Worm (Caenorhabditis elegans): ENCODE measurements around the gene Y39B6A.30.
A peak's percentile ranks its signal among the peaks of the same experiment; 100 is the strongest.

Gene Y39B6A.30

DNA sequence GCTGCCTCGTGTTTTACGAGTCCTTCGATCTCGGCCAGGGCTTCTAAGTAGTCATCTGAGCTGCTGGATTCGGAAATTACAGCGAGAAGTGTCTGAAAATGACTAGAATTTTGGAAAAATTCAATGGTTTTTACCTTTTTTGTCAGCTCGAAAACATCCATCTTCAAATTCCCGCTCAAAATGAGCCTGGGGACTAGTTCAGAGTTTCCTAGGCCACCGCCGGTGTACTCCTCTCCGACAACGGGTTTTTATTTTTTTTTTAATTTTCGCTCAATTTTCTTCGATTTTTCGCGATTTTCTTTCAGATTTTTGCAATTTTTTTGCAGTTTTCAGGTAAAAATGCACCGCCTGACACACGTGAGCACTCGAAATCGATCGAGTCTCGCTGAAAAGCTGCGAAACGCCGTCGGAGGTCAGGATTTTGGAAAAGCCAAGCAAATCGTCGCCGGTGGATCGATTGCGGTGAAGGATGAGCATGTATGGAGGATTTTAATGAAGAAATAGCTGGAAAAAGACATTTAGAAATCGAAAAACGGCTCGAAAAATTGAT lies 33.3 kb upstream of the Y39B6A.30 start, which contains the start of the genes mrps-35 and sws-1 (continued):
- TF ChIP-seq unc-130 (tag; optimal IDR thresholded peaks at IDR 0.05) (no peak), rnt-1 (tag; optimal IDR thresholded peaks at IDR 0.05) (peak; percentile 99), nhr-85 (tag) (peak; percentile 94), mep-1 (tag; optimal IDR thresholded peaks at IDR 0.05) (peak; percentile 76), nhr-71 (tag; optimal IDR thresholded peaks at IDR 0.05) (peak; percentile 89), nhr-237 (tag; optimal IDR thresholded peaks at IDR 0.05) (no peak), ceh-8 (GFP tag; optimal IDR thresholded peaks at IDR 0.05) (peak; percentile 76), fkh-10 (GFP tag; optimal IDR thresholded peaks at IDR 0.05) (no peak), egl-13 (tag; optimal IDR thresholded peaks at IDR 0.05) (peak; percentile 81), C04F5.9 (tag; optimal IDR thresholded peaks at IDR 0.05) (peak; percentile 78), nhr-11 (tag; optimal IDR thresholded peaks at IDR 0.05) (no peak), dpl-1 (GFP tag; optimal IDR thresholded peaks at IDR 0.05) (peak; percentile 92 to 94 (median 93)), nhr-19 (GFP tag; conservative IDR thresholded peaks at IDR 0.05) (peak; percentile 92), grh-1 (GFP tag; IDR thresholded peaks at IDR 0.05) (peak; percentile 69), ama-1 (optimal IDR thresholded peaks at IDR 0.05) (no peak), lsy-2 (tag; optimal IDR thresholded peaks at IDR 0.05) (peak; percentile 72 to 74), blmp-1 (tag; optimal IDR thresholded peaks at IDR 0.05) (peak; percentile 43), aha-1 (tag; optimal IDR thresholded peaks at IDR 0.05) (no peak), lin-13 (GFP tag; optimal IDR thresholded peaks at IDR 0.05) (peak; percentile 69), ceh-63 (GFP tag; optimal IDR thresholded peaks at IDR 0.05) (no peak), nhr-47 (tag; optimal IDR thresholded peaks at IDR 0.05) (peak; percentile 92), unc-86 (tag; optimal IDR thresholded peaks at IDR 0.05) (peak; percentile 72), zag-1 (tag; optimal IDR thresholded peaks at IDR 0.05) (no peak), tbx-2 (tag; optimal IDR thresholded peaks at IDR 0.05) (peak; percentile 92), ztf-4 (tag; optimal IDR thresholded peaks at IDR 0.05) (no peak), nhr-76 (tag; optimal IDR thresholded peaks at IDR 0.05) (no peak), pqm-1 (tag; optimal IDR thresholded peaks at IDR 0.05) (no peak), nhr-12 (tag; optimal IDR thresholded peaks at IDR 0.05) (no peak), mdl-1 (tag; optimal IDR thresholded peaks at IDR 0.05) (no peak), jun-1 (tag; optimal IDR thresholded peaks at IDR 0.05) (peak; percentile 3), hpl-2 (GFP tag; optimal IDR thresholded peaks at IDR 0.05) (no peak), swsn-7 (tag; optimal IDR thresholded peaks at IDR 0.05) (peak; percentile 83), efl-3 (GFP tag; optimal IDR thresholded peaks at IDR 0.05) (peak; percentile 17), unc-98 (GFP tag; IDR thresholded peaks at IDR 0.05) (peak; percentile 89), zip-4 (GFP tag; optimal IDR thresholded peaks at IDR 0.05) (no peak), nhr-28 (tag; optimal IDR thresholded peaks at IDR 0.05) (no peak), snpc-4 (tag; optimal IDR thresholded peaks at IDR 0.05) (peak; percentile 60), pag-3 (tag; optimal IDR thresholded peaks at IDR 0.05; ENCODE audit: borderline replicate concordance, insufficient read depth) (no peak), elt-2 (tag; optimal IDR thresholded peaks at IDR 0.05) (peak; percentile 59), unc-62 (GFP tag; optimal IDR thresholded peaks at IDR 0.05) (no peak), F16B12.6 (tag; optimal IDR thresholded peaks at IDR 0.05) (no peak), Y116A8C.19 (tag; optimal IDR thresholded peaks at IDR 0.05; ENCODE audit: borderline replicate concordance) (peak; percentile 70), irx-1 (tag; optimal IDR thresholded peaks at IDR 0.05) (peak; percentile 95), elt-3 (tag; optimal IDR thresholded peaks at IDR 0.05) (peak in 1 of 6 experiments; percentile 24), sptf-1 (tag; optimal IDR thresholded peaks at IDR 0.05) (no peak), pax-3 (tag; optimal IDR thresholded peaks at IDR 0.05) (peak; percentile 92), efl-1 (optimal IDR thresholded peaks at IDR 0.05) (peak; percentile 72 to 95), efl-1 (GFP tag; optimal IDR thresholded peaks at IDR 0.05 in 1 of 2) (peak; percentile 94 to 99), aly-2 (tag; optimal IDR thresholded peaks at IDR 0.05) (peak; percentile 0), ceh-90 (tag; optimal IDR thresholded peaks at IDR 0.05) (peak; percentile 98), ceh-88 (GFP tag; IDR thresholded peaks at IDR 0.05) (no peak), hlh-4 (tag; optimal IDR thresholded peaks at IDR 0.05) (peak; percentile 56), lin-15B (tag; optimal IDR thresholded peaks at IDR 0.05) (peak; percentile 34), sup-37 (GFP tag; optimal IDR thresholded peaks at IDR 0.05) (peak; percentile 21)
